Fruit fly (Drosophila melanogaster): ENCODE results near the gene Smg5.

The Smg5 gene

DNA sequence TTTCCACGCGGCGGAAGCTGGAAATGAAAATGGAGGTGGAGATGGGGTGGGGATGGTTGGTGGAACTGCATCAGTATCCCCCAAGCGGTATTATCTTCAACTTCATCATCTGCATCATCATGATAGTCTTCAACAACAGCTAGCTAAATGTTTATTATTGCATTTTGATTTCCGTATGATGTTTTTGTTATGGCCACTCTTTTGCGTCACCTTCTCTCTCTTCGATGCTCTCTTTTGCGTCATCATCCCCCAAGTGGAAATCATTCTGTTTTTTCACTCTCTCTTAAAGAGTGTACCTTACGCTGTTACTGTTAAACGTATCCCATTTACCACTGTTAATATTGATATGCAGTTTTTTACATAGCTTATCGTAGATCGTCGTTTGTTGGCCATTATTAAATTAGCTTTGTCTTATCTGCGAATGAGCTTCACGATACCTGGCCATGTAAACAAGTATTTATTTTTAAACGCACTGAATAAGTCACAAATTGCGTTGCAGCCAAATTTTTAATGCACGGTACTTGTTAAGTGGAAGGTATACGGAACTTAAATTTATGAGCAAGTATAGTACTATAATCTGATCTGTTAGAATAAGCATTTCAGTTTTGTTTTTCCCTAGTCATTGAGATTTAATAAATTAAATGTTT lies 26.4 kb downstream of the Smg5 start (continued):
- no peak for TF ChIP-seq CG33557 (GFP tag; optimal IDR thresholded peaks at IDR 0.05)
- TF ChIP-seq corto (GFP tag; optimal IDR thresholded peaks at IDR 0.05) = peak; percentile 47
- TF ChIP-seq CG13775 (GFP tag; optimal IDR thresholded peaks at IDR 0.05) = no peak
- peak in 1 of 2 experiments; percentile 3 for TF ChIP-seq Pdp1 (GFP tag; optimal IDR thresholded peaks at IDR 0.05)
- no peak for TF ChIP-seq gsb-n (tag; optimal IDR thresholded peaks at IDR 0.05)

DNA sequence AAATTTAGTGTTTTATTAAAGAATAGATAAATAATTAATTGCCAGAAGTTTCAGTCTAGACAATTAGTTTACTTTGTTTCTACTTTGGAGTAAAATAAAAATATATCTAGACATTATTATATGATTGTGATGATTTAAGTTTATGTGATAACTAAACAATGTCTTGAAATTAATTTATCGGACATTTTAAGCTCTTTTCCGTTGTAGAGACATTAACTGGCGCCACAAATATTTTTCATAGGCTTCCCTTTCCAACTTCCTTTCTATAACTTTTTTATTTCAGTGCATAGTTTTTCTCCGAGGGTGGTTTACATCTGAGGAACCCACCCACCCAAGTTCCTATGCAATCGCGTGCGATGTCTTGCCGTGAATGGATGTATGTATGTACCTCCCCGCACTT lies 27.8 kb downstream of the Smg5 start:
- peak; percentile 61 for TF ChIP-seq Blimp-1 (GFP tag; optimal IDR thresholded peaks at IDR 0.05)
- TF ChIP-seq Myb (GFP tag; optimal IDR thresholded peaks at IDR 0.05) = no peak
- TF ChIP-seq tgo (GFP tag; IDR thresholded peaks at IDR 0.05) = no peak; the same call in 2 of the 3 replicates
- TF ChIP-seq bab2 (GFP tag; optimal IDR thresholded peaks at IDR 0.05) = no peak
- TF ChIP-seq CG2875 (GFP tag; optimal IDR thresholded peaks at IDR 0.05) = peak; percentile 11
- TF ChIP-seq tio (GFP tag; optimal IDR thresholded peaks at IDR 0.05) = peak; percentile 29
- peak; percentile 20 for TF ChIP-seq CG10267 (tag; optimal IDR thresholded peaks at IDR 0.05)
- TF ChIP-seq twi (tag; optimal IDR thresholded peaks at IDR 0.05) = peak; percentile 18
- TF ChIP-seq CG30403 (GFP tag; optimal IDR thresholded peaks at IDR 0.05) = peak; percentile 36
- TF ChIP-seq Med (GFP tag) = peak; percentile 51
- TF ChIP-seq lola (GFP tag; optimal IDR thresholded peaks at IDR 0.05) = peak in 1 of 3 experiments; percentile 75
- TF ChIP-seq gem (tag; optimal IDR thresholded peaks at IDR 0.05) = peak; percentile 73
- TF ChIP-seq Ada2b (GFP tag; IDR thresholded peaks at IDR 0.05) = no peak
- no peak for TF ChIP-seq Sox100B (GFP tag; optimal IDR thresholded peaks at IDR 0.05)
- no peak for TF ChIP-seq CG13123 (GFP tag; optimal IDR thresholded peaks at IDR 0.05)
- no peak for TF ChIP-seq CG42726 (GFP tag; IDR thresholded peaks at IDR 0.05; ENCODE audit: partially characterized antibody)
- TF ChIP-seq CG8924 (tag; optimal IDR thresholded peaks at IDR 0.05) = peak; percentile 47
- TF ChIP-seq Neu2 (GFP tag; optimal IDR thresholded peaks at IDR 0.05; ENCODE audit: borderline replicate concordance) = no peak
- peak; percentile 57 for TF ChIP-seq Ssrp (tag; optimal IDR thresholded peaks at IDR 0.05)
- TF ChIP-seq dmrt99B (tag; optimal IDR thresholded peaks at IDR 0.05) = peak; percentile 63
- peak; percentile 18 for TF ChIP-seq D19A (tag; optimal IDR thresholded peaks at IDR 0.05)
- TF ChIP-seq sc (optimal IDR thresholded peaks at IDR 0.05) = no peak
- peak; percentile 35 for TF ChIP-seq sc (GFP tag; optimal IDR thresholded peaks at IDR 0.05)
- TF ChIP-seq kay (GFP tag; optimal IDR thresholded peaks at IDR 0.05) = peak; percentile 13
- peak in 1 of 2 experiments; percentile 3 for TF ChIP-seq chif (GFP tag; optimal IDR thresholded peaks at IDR 0.05)
- TF ChIP-seq nerfin-1 (tag; optimal IDR thresholded peaks at IDR 0.05) = peak; percentile 29
- peak; percentile 35 for TF ChIP-seq CG17829 (tag; optimal IDR thresholded peaks at IDR 0.05)
- peak; percentile 25 for TF ChIP-seq gcm (GFP tag; optimal IDR thresholded peaks at IDR 0.05)
- TF ChIP-seq az2 (GFP tag; optimal IDR thresholded peaks at IDR 0.05) = peak; percentile 48
- TF ChIP-seq CG4707 (GFP tag; optimal IDR thresholded peaks at IDR 0.05) = no peak
- TF ChIP-seq CG12219 (GFP tag; optimal IDR thresholded peaks at IDR 0.05) = peak; percentile 11
- TF ChIP-seq eve (GFP tag; optimal IDR thresholded peaks at IDR 0.05) = peak in 1 of 2 experiments; percentile 51
- peak; percentile 42 for TF ChIP-seq unpg (GFP tag; optimal IDR thresholded peaks at IDR 0.05)
- TF ChIP-seq btn (GFP tag; optimal IDR thresholded peaks at IDR 0.05) = no peak
- peak; percentile 42 for TF ChIP-seq ATbp (GFP tag; optimal IDR thresholded peaks at IDR 0.05)
- no peak for TF ChIP-seq ash1 (GFP tag; optimal IDR thresholded peaks at IDR 0.05)
- TF ChIP-seq zfh1 (GFP tag; IDR thresholded peaks at IDR 0.05) = 0 out of 3 replicates have a peak, but pooled peaks have one; percentile 30
- TF ChIP-seq CG9876 (GFP tag; optimal IDR thresholded peaks at IDR 0.05) = no peak
- TF ChIP-seq CG17186 (GFP tag; optimal IDR thresholded peaks at IDR 0.05) = no peak
- peak; percentile 50 for TF ChIP-seq grau (tag; optimal IDR thresholded peaks at IDR 0.05)
- peak; percentile 33 for TF ChIP-seq CG4424 (GFP tag; optimal IDR thresholded peaks at IDR 0.05)
- peak; percentile 3 for TF ChIP-seq Abd-B (GFP tag; optimal IDR thresholded peaks at IDR 0.05)
- peak; percentile 37 for TF ChIP-seq CG33557 (GFP tag; optimal IDR thresholded peaks at IDR 0.05)

All from whole organism, embryonic.